Worm (Caenorhabditis elegans) whole organism, L4 larva: ENCODE results near the gene elt-1.

Experiments used
- Y5F2A.4 ChIP-seq: fragments of 200-800 bp; sonication (Bioruptor generic); optimal IDR thresholded peaks from 2 replicates; lab custom pipeline; 2018; ENCODE audit warnings: mild to moderate bottlenecking, missing genetic modification characterization, missing compliant biosample characterization
- ZK337.2 ChIP-seq: fragments of 200-800 bp; sonication (Bioruptor generic); IDR thresholded peaks from 2 replicates; pipeline ENCODE4 v1.3.6; 2022; ENCODE audit warnings: missing genetic modification reagents, missing genetic modification characterization, missing compliant biosample characterization
- aly-2 ChIP-seq: sonication (generic microtip); optimal IDR thresholded peaks from 2 replicates; lab custom pipeline; 2018; ENCODE audit warnings: missing biosample characterization, missing genetic modification characterization
- cey-2 ChIP-seq: sonication (generic microtip); optimal IDR thresholded peaks from 3 replicates; lab custom pipeline; 2017; ENCODE audit warnings: missing genetic modification characterization, mild to moderate bottlenecking, missing compliant biosample characterization, antibody characterized with exemption, borderline replicate concordance; ENCODE audit not compliant: insufficient read depth
- daf-16 ChIP-seq, 3 experiments: sonication (generic microtip); optimal IDR thresholded peaks; 2 replicates each; lab custom pipeline; 2016 to 2017; ENCODE audit warnings: missing genetic modification characterization in 3 of 3, missing genetic modification reagents in 3 of 3, mild to moderate bottlenecking in 2 of 3, missing compliant biosample characterization in 2 of 3, missing biosample characterization in 1 of 3, moderate library complexity in 1 of 3
- daf-19 ChIP-seq: fragments of 200-800 bp; sonication (Bioruptor generic); conservative IDR thresholded peaks from 2 replicates; pipeline ENCODE4 v1.3.6; 2022; ENCODE audit warnings: missing genetic modification characterization, missing compliant biosample characterization
- hlh-30 ChIP-seq: sonication (generic microtip); optimal IDR thresholded peaks from 2 replicates; lab custom pipeline; 2017; ENCODE audit warnings: antibody characterized with exemption, mild to moderate bottlenecking, missing genetic modification characterization, missing compliant biosample characterization; ENCODE audit not compliant: insufficient read depth
- lin-39 ChIP-seq: fragments of 150-350 bp; optimal IDR thresholded peaks from 2 replicates; lab custom pipeline; 2014; ENCODE audit warnings: missing biosample characterization, missing genetic modification reagents, missing genetic modification characterization
- lsy-2 ChIP-seq, 2 experiments: fragments of 150-350 bp in 1 of 2; sonication (generic microtip) in 1 of 2; optimal IDR thresholded peaks; 2 replicates each; lab custom pipeline; 2014 to 2017; ENCODE audit warnings: missing biosample characterization in 2 of 2, missing genetic modification characterization in 2 of 2
- nhr-77 ChIP-seq: fragments of 150-350 bp; optimal IDR thresholded peaks from 2 replicates; lab custom pipeline; 2014; ENCODE audit warnings: missing biosample characterization, missing genetic modification characterization
- saeg-2 ChIP-seq: fragments of 200-800 bp; sonication (Bioruptor generic); IDR thresholded peaks from 2 replicates; pipeline ENCODE4 v1.3.6; 2022; ENCODE audit warnings: missing genetic modification reagents, missing genetic modification characterization, missing compliant biosample characterization
- zag-1 ChIP-seq: fragments of 150-350 bp; optimal IDR thresholded peaks from 2 replicates; lab custom pipeline; 2014; ENCODE audit warnings: missing biosample characterization, missing genetic modification characterization
- zfp-3 ChIP-seq: fragments of 200-800 bp; sonication (Bioruptor generic); conservative IDR thresholded peaks from 2 replicates; pipeline ENCODE4 v1.3.6; 2022; ENCODE audit warnings: missing genetic modification reagents, missing genetic modification characterization, missing compliant biosample characterization

Gene elt-1

DNA sequence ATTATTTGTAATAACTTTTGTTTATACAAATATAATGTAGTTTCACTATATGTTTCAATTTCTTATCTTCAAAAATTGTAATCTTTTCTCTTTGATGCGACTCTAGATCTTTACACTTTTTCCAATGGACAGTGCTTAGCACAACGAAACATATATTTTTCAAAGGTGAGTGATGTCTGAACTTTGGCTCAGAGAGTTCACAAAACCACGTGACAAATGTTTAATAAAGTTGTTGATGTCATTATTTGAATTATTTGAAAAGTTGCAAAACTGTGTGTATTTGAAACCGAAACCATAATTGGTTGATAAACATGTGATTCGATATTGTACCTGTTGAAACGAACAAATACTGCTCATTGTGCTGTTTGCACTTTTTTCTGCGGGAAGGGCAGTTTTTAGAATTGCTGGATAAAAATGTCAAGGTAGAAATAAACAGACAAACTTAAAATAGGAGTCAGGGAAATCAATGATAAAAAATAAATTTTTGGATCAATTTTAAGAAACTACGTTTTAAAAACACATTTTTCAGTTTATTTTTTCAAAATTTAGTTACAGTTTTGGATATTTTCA is 53.4 kb downstream of the elt-1 start (continued):
- TF ChIP-seq saeg-2 = no peak
- no peak for TF ChIP-seq daf-16 (GFP tag; optimal IDR thresholded peaks at IDR 0.05; lab: Kevin White, UChicago)
- peak; percentile 94 for TF ChIP-seq daf-16 (tag; optimal IDR thresholded peaks at IDR 0.05; lab: Kevin White, UChicago)
- no peak for TF ChIP-seq zag-1 (tag; lab: Kevin White, UChicago)
- no peak for TF ChIP-seq ZK337.2 (GFP tag; lab: Robert Waterston, UW)
- peak; percentile 13 for TF ChIP-seq nhr-77 (tag; lab: Kevin White, UChicago)
- TF ChIP-seq daf-19 (GFP tag; lab: Robert Waterston, UW) = no peak
- no peak for TF ChIP-seq zfp-3 (GFP tag; lab: Robert Waterston, UW)
- TF ChIP-seq hlh-30 (tag; lab: Kevin White, UChicago) = peak; percentile 65
- TF ChIP-seq lin-39 (tag; lab: Kevin White, UChicago) = no peak
- no peak for TF ChIP-seq cey-2
- no peak for TF ChIP-seq Y5F2A.4
- no peak for TF ChIP-seq aly-2 (tag; lab: Kevin White, UChicago)
- peak in 1 of 2 experiments; percentile 20 for TF ChIP-seq lsy-2 (tag; optimal IDR thresholded peaks at IDR 0.05; lab: Kevin White, UChicago)
- TF ChIP-seq, all 104 proteins: peak for 11
